Fruit fly (Drosophila melanogaster) ovary, adult (tissue): Measurements from ENCODE around the gene Sdic3.
A peak's percentile ranks its signal among the peaks of the same experiment; 100 is the strongest.
"Not testable (repeated sequence)": the region's sequence is repeated elsewhere in the genome, so short reads cannot be mapped to it uniquely, and the experiment has no call there.

Source experiments
- CG17801 ChIP-seq: fragments of 200-800 bp; optimal IDR thresholded peaks from 2 replicates; lab custom pipeline; 2019; ENCODE audit warnings: missing biosample characterization, mild to moderate bottlenecking, missing genetic modification characterization, moderate library complexity; ENCODE audit not compliant: partially characterized antibody

The Sdic3 gene

dm6 chrX:20194127-20194526 is at the start of gene Sdic3:
TSS of gene Sdic3 (minus strand) at chrX:20194227.
- TF ChIP-seq CG17801, result not testable (repeated sequence)

- no peak for TF ChIP-seq CG17801
These were observed 49.3 kb upstream of the Sdic3 start for dm6 chrX:20243274-20243839.

DNA sequence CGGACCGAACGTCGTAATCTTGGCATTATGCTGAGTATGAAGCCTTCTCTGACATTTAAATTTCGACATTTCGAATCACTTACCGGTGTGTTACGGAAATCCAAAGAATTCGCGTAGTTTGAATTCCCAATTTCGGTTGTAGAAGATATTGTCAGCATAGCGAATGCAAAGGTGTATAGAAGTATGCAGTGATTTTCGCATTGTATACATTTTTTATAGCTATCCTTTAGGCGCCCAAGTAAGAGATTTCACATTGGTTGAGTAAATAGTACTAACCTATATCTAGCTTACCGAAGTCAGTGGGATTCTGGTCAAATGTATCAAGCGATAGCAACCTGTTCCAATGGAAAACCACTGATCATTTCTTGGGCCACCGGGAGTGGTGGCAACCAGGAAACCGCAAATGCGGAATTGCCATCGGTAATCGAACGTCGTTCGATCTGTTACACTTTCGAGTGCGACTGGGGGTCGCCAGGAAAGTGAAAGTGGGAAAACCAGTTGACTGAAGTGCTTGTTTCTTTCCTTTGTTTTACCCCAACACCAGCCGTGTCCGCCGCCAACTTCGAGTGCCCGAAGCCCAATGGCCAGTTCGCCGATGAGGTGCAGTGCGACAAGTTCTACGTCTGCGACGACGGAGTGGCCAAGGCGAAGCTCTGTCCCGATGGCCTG is 46.6 kb upstream of the Sdic3 start:
- no peak for TF ChIP-seq CG17801

- TF ChIP-seq CG17801, result no peak
These were observed 45.5 kb upstream of the Sdic3 start, which contains the start of gene obst-A for dm6 chrX:20239608-20239941. TSS of gene obst-A (plus strand) at chrX:20239855.

- no peak for TF ChIP-seq CG17801
These were observed 44.9 kb upstream of the Sdic3 start for dm6 chrX:20238736-20239607.

DNA sequence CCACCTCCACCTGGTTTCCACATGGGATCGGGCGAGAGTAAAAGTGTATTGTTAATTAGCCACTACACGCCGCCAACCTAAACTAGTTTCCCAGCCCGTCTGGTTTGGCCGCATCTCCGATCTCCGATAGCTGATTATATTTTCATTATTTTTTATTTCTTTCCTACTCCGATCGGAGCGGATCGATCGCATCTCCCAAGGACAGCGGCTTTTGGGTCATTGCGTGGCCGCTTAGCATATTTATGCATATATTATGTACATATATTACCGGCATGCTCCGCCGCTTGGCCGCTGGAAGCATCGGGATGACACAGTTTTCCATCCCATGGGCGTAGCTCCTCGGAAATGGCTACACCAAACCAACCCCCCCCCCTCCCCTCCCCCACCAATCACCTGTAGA is 43.9 kb upstream of the Sdic3 start:
- TF ChIP-seq CG17801, result no peak

DNA sequence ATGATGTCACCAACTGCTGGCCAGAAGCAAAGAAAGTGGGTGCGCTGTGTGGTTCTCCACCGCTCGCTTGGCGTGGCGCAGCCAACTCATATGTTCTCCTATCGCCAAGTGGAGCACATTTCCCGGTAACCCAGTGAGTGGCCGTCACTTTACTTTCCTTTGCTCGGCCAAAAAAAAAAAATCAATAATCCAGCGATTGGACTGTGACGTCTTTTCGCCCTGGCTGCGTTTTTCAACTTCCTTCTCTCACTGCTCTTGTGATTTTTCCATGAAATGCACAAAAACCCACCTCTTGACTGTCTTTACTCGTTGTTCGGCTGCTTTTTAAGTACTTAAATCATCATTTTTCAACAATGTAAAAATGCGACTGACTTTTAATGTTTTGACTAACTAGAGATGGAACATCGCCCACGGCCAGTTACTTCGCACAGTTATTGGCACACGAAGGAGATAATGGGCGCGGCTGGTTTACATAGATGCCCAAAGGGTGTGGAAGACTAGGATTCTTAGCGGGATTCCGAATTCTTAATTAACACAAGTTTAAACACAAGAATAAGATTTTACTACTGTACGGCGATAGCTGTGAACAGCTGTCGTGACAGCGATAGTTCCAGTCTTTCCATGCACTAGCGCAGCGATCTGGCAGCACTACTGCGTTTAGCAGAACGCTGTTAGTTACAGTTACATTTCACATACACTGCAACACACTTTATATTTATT is 41.9 kb upstream of the Sdic3 start, which contains the start of gene sw:
Gene sw, minus strand, starts transcription at position 589 of the 720 bp plus-strand sequence.
- peak; percentile 49 for TF ChIP-seq CG17801

DNA sequence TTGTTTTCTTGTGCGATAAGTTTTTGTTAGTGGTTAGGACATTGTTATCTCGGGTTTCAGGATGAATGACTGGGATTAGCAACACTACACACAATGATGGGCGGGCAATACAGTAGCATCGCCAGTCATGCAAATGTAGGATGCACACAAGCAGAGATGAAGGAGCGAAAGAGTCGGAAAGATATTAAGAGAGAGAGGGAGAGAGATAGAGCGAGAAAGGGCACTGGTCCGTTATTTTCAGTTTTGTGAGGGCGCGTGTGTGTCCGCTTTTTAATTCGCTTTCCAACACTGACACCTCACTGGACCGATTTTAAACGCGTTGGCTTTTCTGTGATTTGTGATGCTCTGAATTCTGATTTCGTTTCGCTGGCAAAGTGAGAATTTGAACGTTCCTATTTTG is 37.6 kb upstream of the Sdic3 start:
- TF ChIP-seq CG17801, result no peak

- TF ChIP-seq CG17801, result not testable (repeated sequence)
These were observed 30.9 kb upstream of the Sdic3 start, which contains the start of gene Sdic4 for dm6 chrX:20224920-20225319. TSS of gene Sdic4 (minus strand) at chrX:20225020.

DNA sequence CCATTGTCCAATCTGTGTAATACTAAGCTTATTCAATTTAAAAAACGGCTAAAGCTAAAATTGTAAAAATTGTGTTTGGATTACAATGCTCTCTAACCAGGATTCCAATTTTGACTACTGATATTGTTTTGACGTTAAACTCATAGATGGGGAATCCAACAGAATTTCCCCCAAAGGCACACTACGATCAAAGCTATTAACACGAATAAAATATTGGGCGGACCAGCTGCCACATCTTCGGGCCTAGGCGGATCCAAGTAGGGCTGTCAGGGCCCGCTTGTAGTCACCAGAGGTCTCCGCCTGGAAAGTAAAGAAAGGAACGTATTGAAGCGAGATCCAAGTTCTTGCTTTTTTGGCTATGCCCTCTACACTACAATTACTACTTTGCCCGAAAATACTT is 23.1 kb upstream of the Sdic3 start, which contains the start of gene SdicC:
Gene SdicC, minus strand, starts transcription at position 101 of the 400 bp plus-strand sequence.
- not testable (repeated sequence) for TF ChIP-seq CG17801

dm6 chrX:20209503-20209902 is 15.5 kb upstream of the Sdic3 start, which contains the start of gene SdicB:
TSS of gene SdicB (minus strand) at chrX:20209603.
- not testable (repeated sequence) for TF ChIP-seq CG17801

DNA sequence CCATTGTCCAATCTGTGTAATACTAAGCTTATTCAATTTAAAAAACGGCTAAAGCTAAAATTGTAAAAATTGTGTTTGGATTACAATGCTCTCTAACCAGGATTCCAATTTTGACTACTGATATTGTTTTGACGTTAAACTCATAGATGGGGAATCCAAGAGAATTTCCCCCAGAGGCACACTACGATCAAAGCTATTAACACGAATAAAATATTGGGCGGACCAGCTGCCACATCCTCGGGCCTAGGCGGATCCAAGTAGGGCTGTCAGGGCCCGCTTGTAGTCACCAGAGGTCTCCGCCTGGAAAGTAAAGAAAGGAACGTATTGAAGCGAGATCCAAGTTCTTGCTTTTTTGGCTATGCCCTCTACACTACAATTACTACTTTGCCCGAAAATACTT is 7.8 kb upstream of the Sdic3 start, which contains the start of gene SdicA:
Gene SdicA, minus strand, starts transcription at position 101 of the 400 bp plus-strand sequence.
- TF ChIP-seq CG17801, result not testable (repeated sequence)

DNA sequence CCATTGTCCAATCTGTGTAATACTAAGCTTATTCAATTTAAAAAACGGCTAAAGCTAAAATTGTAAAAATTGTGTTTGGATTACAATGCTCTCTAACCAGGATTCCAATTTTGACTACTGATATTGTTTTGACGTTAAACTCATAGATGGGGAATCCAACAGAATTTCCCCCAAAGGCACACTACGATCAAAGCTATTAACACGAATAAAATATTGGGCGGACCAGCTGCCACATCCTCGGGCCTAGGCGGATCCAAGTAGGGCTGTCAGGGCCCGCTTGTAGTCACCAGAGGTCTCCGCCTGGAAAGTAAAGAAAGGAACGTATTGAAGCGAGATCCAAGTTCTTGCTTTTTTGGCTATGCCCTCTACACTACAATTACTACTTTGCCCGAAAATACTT is 7.6 kb downstream of the Sdic3 start, which contains the start of gene Sdic2:
Gene Sdic2, minus strand, starts transcription at position 101 of the 400 bp plus-strand sequence.
- not testable (repeated sequence) for TF ChIP-seq CG17801

DNA sequence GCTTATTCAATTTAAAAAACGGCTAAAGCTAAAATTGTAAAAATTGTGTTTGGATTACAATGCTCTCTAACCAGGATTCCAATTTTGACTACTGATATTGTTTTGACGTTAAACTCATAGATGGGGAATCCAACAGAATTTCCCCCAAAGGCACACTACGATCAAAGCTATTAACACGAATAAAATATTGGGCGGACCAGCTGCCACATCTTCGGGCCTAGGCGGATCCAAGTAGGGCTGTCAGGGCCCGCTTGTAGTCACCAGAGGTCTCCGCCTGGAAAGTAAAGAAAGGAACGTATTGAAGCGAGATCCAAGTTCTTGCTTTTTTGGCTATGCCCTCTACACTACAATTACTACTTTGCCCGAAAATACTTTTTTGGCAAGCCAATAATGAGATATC is 15.5 kb downstream of the Sdic3 start, which contains the start of gene Sdic1:
Gene Sdic1, minus strand, starts transcription at position 101 of the 400 bp plus-strand sequence.
- not testable (repeated sequence) for TF ChIP-seq CG17801

- peak; percentile 95 for TF ChIP-seq CG17801
These were observed 20.5 kb downstream of the Sdic3 start, which contains the start of gene AnxB10 for dm6 chrX:20173464-20173995. TSS of gene AnxB10 (minus strand) at chrX:20173514.

- TF ChIP-seq CG17801, result peak; percentile 8
These were observed 24.1 kb downstream of the Sdic3 start, which contains the start of the genes CG9581 and CG9578 for dm6 chrX:20169898-20170297. TSS of gene CG9581 (minus strand) at chrX:20169981. TSS of gene CG9578 (plus strand) at chrX:20170222.
